Worm (Caenorhabditis elegans): ENCODE measurements around the gene symk-1.

DNA sequence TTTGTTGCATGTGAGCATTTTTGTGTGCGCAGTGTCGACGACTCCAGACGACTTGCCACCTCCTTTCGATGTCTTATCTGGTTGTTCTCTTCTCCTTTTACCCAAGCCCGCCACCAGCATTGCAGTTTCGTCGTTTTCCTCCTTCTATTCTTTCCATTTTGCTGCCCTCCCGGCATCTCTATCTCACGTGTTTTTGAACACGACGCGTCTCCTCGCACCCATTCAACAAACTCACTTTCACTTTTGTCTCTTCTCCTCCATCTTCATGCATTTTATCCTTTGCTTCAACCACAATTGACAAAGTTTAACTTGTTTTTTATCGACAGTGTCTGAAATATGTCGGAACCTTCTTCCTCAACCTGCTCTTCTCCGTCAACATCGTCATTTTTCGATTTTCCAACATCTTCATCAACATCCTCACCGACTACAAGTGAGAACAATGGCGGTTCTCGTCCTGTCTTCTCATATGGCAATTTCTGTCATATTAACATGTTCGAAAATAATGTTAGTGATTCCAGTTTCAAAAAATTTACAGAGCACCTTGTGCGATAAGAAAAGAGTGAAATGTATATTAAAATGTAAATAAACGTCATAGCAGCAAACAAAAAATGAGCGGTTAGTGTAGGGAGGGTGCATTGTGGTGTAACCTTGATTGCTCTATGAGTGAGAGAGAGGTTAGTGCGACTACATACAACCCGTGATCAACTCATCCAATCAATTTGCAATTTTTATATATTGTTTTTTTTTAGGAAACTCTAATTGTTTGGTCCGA lies 40.7 kb downstream of the symk-1 start, which contains the start of gene fip-4:
- TF ChIP-seq nfya-1 (tag; optimal IDR thresholded peaks at IDR 0.05; ENCODE audit: borderline replicate concordance, insufficient read depth), result no peak
- no peak for TF ChIP-seq ztf-18 (tag; optimal IDR thresholded peaks at IDR 0.05)
- no peak for TF ChIP-seq F22D6.2 (tag; optimal IDR thresholded peaks at IDR 0.05)
- no peak for TF ChIP-seq Y79H2A.3 (GFP tag; conservative IDR thresholded peaks at IDR 0.05)
- TF ChIP-seq fkh-3 (tag; optimal IDR thresholded peaks at IDR 0.05), result no peak
- no peak for TF ChIP-seq him-1 (tag; optimal IDR thresholded peaks at IDR 0.05)
- TF ChIP-seq lin-35 (GFP tag; optimal IDR thresholded peaks at IDR 0.05), result no peak
- TF ChIP-seq ama-1 (optimal IDR thresholded peaks at IDR 0.05), result no peak
- TF ChIP-seq ama-1 (GFP tag; optimal IDR thresholded peaks at IDR 0.05), result no peak
- TF ChIP-seq dpff-1 (tag; optimal IDR thresholded peaks at IDR 0.05), result no peak
- no peak for TF ChIP-seq zim-3 (tag; optimal IDR thresholded peaks at IDR 0.05)
- TF ChIP-seq die-1 (tag; optimal IDR thresholded peaks at IDR 0.05), result no peak
- TF ChIP-seq repo-1 (tag; optimal IDR thresholded peaks at IDR 0.05), result no peak
